Fruit fly (Drosophila melanogaster) whole organism, wandering third instar larva: ENCODE results near the gene RhoGAP5A.

Source experiments
- Dfd ChIP-seq: fragments of >200 bp; optimal IDR thresholded peaks from 2 replicates; lab custom pipeline; 2017; ENCODE audit warnings: missing biosample characterization, missing genetic modification characterization
- Mio ChIP-seq: sonication (Bioruptor generic); optimal IDR thresholded peaks from 2 replicates; lab custom pipeline; 2016; ENCODE audit warnings: missing biosample characterization, missing genetic modification characterization
- N ChIP-seq: fragments of >200 bp; optimal IDR thresholded peaks from 2 replicates; lab custom pipeline; 2018; ENCODE audit warnings: missing biosample characterization, missing external identifiers, missing genetic modification characterization
- usp ChIP-seq: fragments of >200 bp; optimal IDR thresholded peaks from 2 replicates; lab custom pipeline; 2017; ENCODE audit warnings: missing biosample characterization, missing genetic modification characterization

dm6 chrX:5665902-5666301 lies 47.3 kb upstream of the RhoGAP5A start, which contains the start of the genes Sirt4 and CG4119:
- TF ChIP-seq N (GFP tag; lab: Kevin White, UChicago) = peak; percentile 32
- TF ChIP-seq Mio (GFP tag; lab: Kevin White, UChicago) = no peak
- TF ChIP-seq Dfd (GFP tag; lab: Kevin White, UChicago) = no peak
- no peak for TF ChIP-seq usp (GFP tag; lab: Kevin White, UChicago)
